Worm (Caenorhabditis elegans): ENCODE measurements around the gene F28H7.8.

The F28H7.8 gene

DNA sequence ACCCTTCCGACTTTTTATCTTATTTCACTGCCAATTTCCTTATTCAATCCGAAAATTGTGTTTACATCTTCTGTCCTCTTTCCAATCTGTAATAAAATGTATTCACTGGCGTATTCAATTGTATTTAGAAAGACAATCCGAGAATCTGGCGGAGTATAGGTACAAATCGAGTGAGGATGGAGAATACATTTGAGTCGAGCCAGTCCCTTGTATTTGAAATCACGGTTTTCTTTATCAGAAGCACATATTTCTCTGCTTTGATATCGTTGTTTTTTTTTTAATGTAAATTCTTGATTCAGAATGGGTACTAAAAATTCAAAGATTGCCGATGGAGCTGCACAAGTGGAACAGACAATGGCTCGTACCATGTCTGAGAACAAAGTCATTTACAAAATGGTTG lies 5.3 kb downstream of the F28H7.8 start, which contains the start of gene ocr-1:
TSS of gene ocr-1 (plus strand) at position 301 of the 400 bp plus-strand sequence.
- TF ChIP-seq ztf-29 (GFP tag; IDR thresholded peaks at IDR 0.05) (no peak), klf-2 (GFP tag; conservative IDR thresholded peaks at IDR 0.05) (no peak), flt-1 (GFP tag; IDR thresholded peaks at IDR 0.05) (no peak), ztf-23 (GFP tag; IDR thresholded peaks at IDR 0.05) (no peak), cog-1 (tag; optimal IDR thresholded peaks at IDR 0.05) (no peak), med-1 (GFP tag; optimal IDR thresholded peaks at IDR 0.05; ENCODE audit: insufficient read depth) (no peak), tab-1 (GFP tag; IDR thresholded peaks at IDR 0.05) (no peak), ref-1 (GFP tag; conservative IDR thresholded peaks at IDR 0.05) (no peak), T22C8.4 (GFP tag; IDR thresholded peaks at IDR 0.05) (no peak)

DNA sequence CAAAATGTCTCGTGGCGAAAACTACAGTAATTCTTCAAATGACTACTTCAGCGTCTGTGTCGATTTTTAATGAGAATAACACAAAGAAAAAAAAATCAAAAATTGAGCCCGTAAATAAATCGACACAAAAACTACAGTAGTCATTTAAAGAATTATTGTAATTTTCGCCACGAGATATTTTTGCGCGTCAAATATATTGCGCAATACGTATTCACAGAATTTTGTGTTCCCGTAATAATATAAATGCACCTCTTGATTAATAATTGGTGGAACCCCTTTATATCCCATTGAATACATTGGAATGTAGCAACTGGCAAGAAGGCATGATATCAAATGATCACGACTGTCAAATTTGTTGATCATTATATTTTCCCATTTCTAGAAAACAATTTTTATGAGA lies 10.1 kb downstream of the F28H7.8 start:
- TF ChIP-seq T22C8.4 (GFP tag; IDR thresholded peaks at IDR 0.05) (no peak), flt-1 (GFP tag; IDR thresholded peaks at IDR 0.05) (no peak), ztf-23 (GFP tag; IDR thresholded peaks at IDR 0.05) (no peak), klf-2 (GFP tag; conservative IDR thresholded peaks at IDR 0.05) (no peak), tab-1 (GFP tag; IDR thresholded peaks at IDR 0.05) (no peak), med-1 (GFP tag; optimal IDR thresholded peaks at IDR 0.05; ENCODE audit: insufficient read depth) (no peak), ref-1 (GFP tag; conservative IDR thresholded peaks at IDR 0.05) (no peak), cog-1 (tag; optimal IDR thresholded peaks at IDR 0.05) (no peak), ztf-29 (GFP tag; IDR thresholded peaks at IDR 0.05) (no peak)

DNA sequence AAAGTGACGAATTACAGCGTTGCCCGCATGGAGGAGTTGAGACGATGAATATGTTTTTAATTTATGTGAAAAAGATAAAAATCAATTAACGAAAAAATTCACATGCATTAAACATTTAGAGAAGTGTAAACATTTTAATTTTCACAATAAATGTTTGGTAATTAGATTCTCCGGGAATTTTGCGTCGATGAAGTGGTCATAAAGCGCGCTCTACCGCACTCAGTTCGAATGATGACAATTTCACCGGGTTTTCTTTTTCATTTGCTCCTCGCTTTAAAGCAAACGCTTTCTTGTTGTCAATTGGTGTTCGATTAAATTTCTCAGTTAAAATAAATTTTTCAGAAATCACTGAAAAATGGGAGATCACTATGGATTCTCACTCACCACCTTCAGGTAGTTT lies 11.3 kb downstream of the F28H7.8 start, which contains the start of the genes D1054.1 and pas-2:
TSS of gene D1054.1 (minus strand) at position 192 of the 400 bp plus-strand sequence.
TSS of gene pas-2 (plus strand) at position 343 of the 400 bp plus-strand sequence.
- no peak for TF ChIP-seq ztf-23 (GFP tag; IDR thresholded peaks at IDR 0.05)
- no peak for TF ChIP-seq T22C8.4 (GFP tag; IDR thresholded peaks at IDR 0.05)
- no peak for TF ChIP-seq klf-2 (GFP tag; conservative IDR thresholded peaks at IDR 0.05)
- TF ChIP-seq flt-1 (GFP tag; IDR thresholded peaks at IDR 0.05), result no peak
- TF ChIP-seq ztf-29 (GFP tag; IDR thresholded peaks at IDR 0.05), result no peak
- no peak for TF ChIP-seq tab-1 (GFP tag; IDR thresholded peaks at IDR 0.05)

DNA sequence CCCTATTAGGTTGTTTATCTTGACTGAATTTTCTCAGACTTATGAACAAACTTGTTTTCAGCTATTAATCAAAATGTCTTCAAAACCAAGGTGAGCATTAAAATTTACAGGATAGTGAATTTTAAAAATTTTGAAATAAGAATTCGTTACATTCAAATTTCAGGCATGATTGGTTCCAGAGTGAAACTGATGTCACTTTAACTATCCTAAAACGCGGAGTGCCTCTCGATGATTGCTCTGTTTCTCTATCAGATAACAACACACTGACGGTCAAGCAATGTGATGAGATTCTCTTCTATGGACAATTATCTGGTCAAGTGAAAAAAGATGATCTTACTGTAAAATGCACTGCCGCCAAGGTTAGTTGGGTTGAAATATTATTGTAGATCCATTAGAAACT lies 12.6 kb downstream of the F28H7.8 start, which contains the start of gene D1054.3:
TSS of gene D1054.3 (plus strand) at position 62 of the 400 bp plus-strand sequence.
- TF ChIP-seq ref-1 (GFP tag; conservative IDR thresholded peaks at IDR 0.05), result no peak
- no peak for TF ChIP-seq ztf-23 (GFP tag; IDR thresholded peaks at IDR 0.05)
- no peak for TF ChIP-seq flt-1 (GFP tag; IDR thresholded peaks at IDR 0.05)
- TF ChIP-seq klf-2 (GFP tag; conservative IDR thresholded peaks at IDR 0.05), result no peak
- no peak for TF ChIP-seq med-1 (GFP tag; optimal IDR thresholded peaks at IDR 0.05; ENCODE audit: insufficient read depth)
- TF ChIP-seq tab-1 (GFP tag; IDR thresholded peaks at IDR 0.05), result no peak
- no peak for TF ChIP-seq ztf-29 (GFP tag; IDR thresholded peaks at IDR 0.05)
- TF ChIP-seq cog-1 (tag; optimal IDR thresholded peaks at IDR 0.05), result no peak
- no peak for TF ChIP-seq T22C8.4 (GFP tag; IDR thresholded peaks at IDR 0.05)

DNA sequence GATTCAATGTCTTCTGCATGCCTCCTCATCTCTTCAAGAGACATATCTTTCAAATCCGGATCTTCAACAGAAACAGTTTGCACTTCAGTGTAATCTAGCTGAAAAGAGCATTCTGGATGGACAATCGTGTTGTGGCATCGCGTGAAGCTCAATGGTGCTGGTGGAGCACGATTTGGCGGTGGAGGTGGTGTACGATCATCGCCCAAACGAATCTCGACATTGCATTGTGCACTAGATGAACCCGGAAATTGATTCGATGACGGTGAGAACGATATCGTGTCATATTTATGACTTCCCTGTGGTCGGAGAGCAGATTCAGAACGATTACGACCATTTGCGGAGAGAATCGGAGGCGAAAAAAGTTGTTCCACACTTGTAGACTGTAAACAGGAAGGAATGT lies 14.5 kb downstream of the F28H7.8 start:
- TF ChIP-seq T22C8.4 (GFP tag; IDR thresholded peaks at IDR 0.05) (no peak), ztf-23 (GFP tag; IDR thresholded peaks at IDR 0.05) (no peak), ztf-29 (GFP tag; IDR thresholded peaks at IDR 0.05) (no peak), klf-2 (GFP tag; conservative IDR thresholded peaks at IDR 0.05) (no peak), med-1 (GFP tag; optimal IDR thresholded peaks at IDR 0.05; ENCODE audit: insufficient read depth) (no peak), flt-1 (GFP tag; IDR thresholded peaks at IDR 0.05) (no peak), tab-1 (GFP tag; IDR thresholded peaks at IDR 0.05) (no peak), cog-1 (tag; optimal IDR thresholded peaks at IDR 0.05) (no peak), ref-1 (GFP tag; conservative IDR thresholded peaks at IDR 0.05) (no peak)

DNA sequence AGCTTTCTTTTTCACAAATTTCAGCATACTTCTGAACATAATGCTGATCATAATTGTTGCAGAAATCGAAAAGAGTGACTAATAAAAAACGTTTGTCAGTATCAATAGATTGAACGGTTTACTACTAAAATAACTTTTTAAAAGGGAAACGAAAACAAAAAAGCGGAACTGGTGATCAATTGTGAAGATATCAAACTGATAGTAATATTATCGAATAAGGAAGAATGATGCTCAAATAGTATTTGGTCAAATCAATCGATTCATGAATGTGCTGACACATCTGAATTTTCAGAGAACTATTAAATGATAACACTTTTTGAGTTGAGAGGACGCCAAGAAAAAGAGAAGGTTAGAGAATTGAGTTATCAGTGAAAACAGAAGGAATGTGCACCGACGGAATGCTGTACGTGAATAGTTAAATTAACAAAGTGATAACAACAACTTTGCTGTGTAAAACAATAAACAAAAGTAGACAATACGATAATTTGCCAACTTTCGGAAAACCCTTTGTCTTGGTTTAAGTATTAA lies 17.8 kb downstream of the F28H7.8 start, which contains the start of gene D1054.5:
TSS of gene D1054.5 (minus strand) at position 51 of the 528 bp plus-strand sequence.
- TF ChIP-seq klf-2 (GFP tag; conservative IDR thresholded peaks at IDR 0.05) (no peak), med-1 (GFP tag; optimal IDR thresholded peaks at IDR 0.05; ENCODE audit: insufficient read depth) (no peak), T22C8.4 (GFP tag; IDR thresholded peaks at IDR 0.05) (no peak), cog-1 (tag; optimal IDR thresholded peaks at IDR 0.05) (no peak), ref-1 (GFP tag; conservative IDR thresholded peaks at IDR 0.05) (no peak), ztf-23 (GFP tag; IDR thresholded peaks at IDR 0.05) (no peak), tab-1 (GFP tag; IDR thresholded peaks at IDR 0.05) (no peak), ztf-29 (GFP tag; IDR thresholded peaks at IDR 0.05) (no peak)

DNA sequence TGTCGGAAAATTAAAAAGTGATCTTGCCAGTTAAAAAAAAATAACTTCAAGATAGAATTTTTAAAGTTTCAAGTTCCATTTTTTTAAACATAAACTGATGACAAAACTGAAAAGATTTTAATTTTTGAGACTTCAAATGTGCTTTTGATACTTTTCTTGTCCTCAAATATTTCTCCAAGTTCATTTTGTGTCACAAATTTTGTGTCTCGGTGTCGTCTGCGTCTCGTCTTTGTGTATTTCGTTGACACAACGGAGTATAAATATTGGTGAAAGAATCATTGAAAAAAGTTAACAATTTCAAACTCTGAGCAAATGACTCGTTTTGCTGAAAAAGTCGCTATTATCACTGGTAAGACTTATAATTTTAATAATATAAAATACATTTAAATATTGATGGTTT lies 25.3 kb downstream of the F28H7.8 start, which contains the start of gene D1054.8:
TSS of gene D1054.8 (plus strand) at position 301 of the 400 bp plus-strand sequence.
- no peak for TF ChIP-seq flt-1 (GFP tag; IDR thresholded peaks at IDR 0.05)
- TF ChIP-seq ztf-29 (GFP tag; IDR thresholded peaks at IDR 0.05), result no peak
- no peak for TF ChIP-seq cog-1 (tag; optimal IDR thresholded peaks at IDR 0.05)
- TF ChIP-seq tab-1 (GFP tag; IDR thresholded peaks at IDR 0.05), result no peak
- no peak for TF ChIP-seq med-1 (GFP tag; optimal IDR thresholded peaks at IDR 0.05; ENCODE audit: insufficient read depth)
- TF ChIP-seq ref-1 (GFP tag; conservative IDR thresholded peaks at IDR 0.05), result no peak
- TF ChIP-seq ztf-23 (GFP tag; IDR thresholded peaks at IDR 0.05), result no peak
- no peak for TF ChIP-seq klf-2 (GFP tag; conservative IDR thresholded peaks at IDR 0.05)
- TF ChIP-seq T22C8.4 (GFP tag; IDR thresholded peaks at IDR 0.05), result no peak

DNA sequence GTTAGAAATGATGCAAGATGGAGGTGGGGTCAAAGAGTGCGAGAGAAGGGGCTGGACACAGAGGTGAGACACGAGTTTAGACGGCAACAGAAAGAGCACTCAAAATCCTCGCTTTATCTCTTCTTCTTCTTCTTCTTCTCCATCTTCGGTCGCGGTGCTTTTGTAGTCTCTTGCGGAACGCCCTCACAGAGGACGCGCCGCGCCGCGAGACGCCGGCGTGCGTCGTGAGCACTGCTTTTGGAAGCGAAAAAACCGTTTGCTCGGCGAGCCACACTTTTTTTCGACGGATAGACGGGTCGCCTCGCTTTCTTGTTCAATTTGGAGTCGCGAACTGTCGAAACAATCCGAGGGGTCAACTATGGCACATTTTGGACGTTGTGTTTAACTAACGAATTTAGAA lies 32.2 kb downstream of the F28H7.8 start, which contains the start of gene D1054.9:
TSS of gene D1054.9 (minus strand) at position 137 of the 400 bp plus-strand sequence.
- TF ChIP-seq flt-1 (GFP tag; IDR thresholded peaks at IDR 0.05), result no peak
- no peak for TF ChIP-seq cog-1 (tag; optimal IDR thresholded peaks at IDR 0.05)
- no peak for TF ChIP-seq ref-1 (GFP tag; conservative IDR thresholded peaks at IDR 0.05)
- no peak for TF ChIP-seq ztf-23 (GFP tag; IDR thresholded peaks at IDR 0.05)
- no peak for TF ChIP-seq med-1 (GFP tag; optimal IDR thresholded peaks at IDR 0.05; ENCODE audit: insufficient read depth)
- TF ChIP-seq ztf-29 (GFP tag; IDR thresholded peaks at IDR 0.05), result no peak
- no peak for TF ChIP-seq tab-1 (GFP tag; IDR thresholded peaks at IDR 0.05)
- no peak for TF ChIP-seq klf-2 (GFP tag; conservative IDR thresholded peaks at IDR 0.05)
- TF ChIP-seq T22C8.4 (GFP tag; IDR thresholded peaks at IDR 0.05), result no peak

DNA sequence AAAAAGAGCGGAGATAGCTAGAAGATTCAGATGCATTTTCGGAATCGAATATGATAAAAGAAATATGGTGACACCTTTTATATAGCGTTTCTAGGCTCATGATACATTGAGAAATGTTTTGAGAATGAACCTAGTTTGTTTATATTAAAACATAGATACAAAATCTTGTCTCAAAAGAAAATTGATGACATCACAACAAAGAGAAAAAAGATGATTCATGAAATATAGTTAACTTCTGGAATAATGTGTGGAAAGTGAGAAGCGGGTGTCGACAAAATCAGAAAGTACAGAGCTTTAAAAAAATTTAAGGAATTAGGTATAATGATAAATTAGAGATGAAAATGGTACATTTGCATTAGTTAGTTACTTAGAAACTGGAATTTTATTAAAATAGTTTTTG lies 34.0 kb downstream of the F28H7.8 start, which contains the start of gene D1054.10:
TSS of gene D1054.10 (minus strand) at position 101 of the 400 bp plus-strand sequence.
- TF ChIP-seq T22C8.4 (GFP tag; IDR thresholded peaks at IDR 0.05) (no peak), klf-2 (GFP tag; conservative IDR thresholded peaks at IDR 0.05) (no peak), cog-1 (tag; optimal IDR thresholded peaks at IDR 0.05) (no peak), ref-1 (GFP tag; conservative IDR thresholded peaks at IDR 0.05) (no peak), ztf-23 (GFP tag; IDR thresholded peaks at IDR 0.05) (no peak), ztf-29 (GFP tag; IDR thresholded peaks at IDR 0.05) (no peak), tab-1 (GFP tag; IDR thresholded peaks at IDR 0.05) (no peak), flt-1 (GFP tag; IDR thresholded peaks at IDR 0.05) (no peak), med-1 (GFP tag; optimal IDR thresholded peaks at IDR 0.05; ENCODE audit: insufficient read depth) (no peak)
